Worm (Caenorhabditis elegans) whole organism, L2 larva: ENCODE results near the gene M02F4.2.
A peak's percentile ranks its signal among the peaks of the same experiment; 100 is the strongest.

Source experiments
- F13H6.1 ChIP-seq: sonication (generic microtip); optimal IDR thresholded peaks from 2 replicates; lab custom pipeline; 2016; ENCODE audit warnings: missing genetic modification characterization, missing compliant biosample characterization
- R02D3.7 ChIP-seq: fragments of 150-350 bp; optimal IDR thresholded peaks from 2 replicates; lab custom pipeline; 2014; ENCODE audit warnings: missing biosample characterization, missing genetic modification characterization
- alr-1 ChIP-seq: fragments of 150-350 bp; optimal IDR thresholded peaks from 2 replicates; lab custom pipeline; 2014; ENCODE audit warnings: missing biosample characterization, missing genetic modification characterization
- aly-2 ChIP-seq: fragments of 150-350 bp; optimal IDR thresholded peaks from 2 replicates; lab custom pipeline; 2014; ENCODE audit warnings: missing biosample characterization, missing genetic modification characterization
- ama-1 ChIP-seq: fragments of 150-350 bp; optimal IDR thresholded peaks from 2 replicates; lab custom pipeline; 2018; ENCODE audit warnings: inconsistent platforms
- blmp-1 ChIP-seq: sonication (generic microtip); optimal IDR thresholded peaks from 2 replicates; lab custom pipeline; 2017; ENCODE audit warnings: missing genetic modification characterization, mild to moderate bottlenecking, missing compliant biosample characterization, antibody characterized with exemption, moderate library complexity; ENCODE audit not compliant: insufficient read depth
- ceh-82 ChIP-seq: fragments of 150-350 bp; optimal IDR thresholded peaks from 2 replicates; lab custom pipeline; 2014; ENCODE audit warnings: missing biosample characterization, missing genetic modification characterization
- crh-2 ChIP-seq: sonication (generic microtip); optimal IDR thresholded peaks from 2 replicates; lab custom pipeline; 2017; ENCODE audit warnings: missing biosample characterization, missing genetic modification characterization
- dmd-4 ChIP-seq: sonication (generic microtip); optimal IDR thresholded peaks from 2 replicates; lab custom pipeline; 2017; ENCODE audit warnings: missing biosample characterization, missing genetic modification characterization
- elt-1 ChIP-seq: fragments of 150-350 bp; optimal IDR thresholded peaks from 2 replicates; lab custom pipeline; 2014; ENCODE audit warnings: missing biosample characterization, missing genetic modification characterization
- elt-3 ChIP-seq: sonication (generic microtip); optimal IDR thresholded peaks from 2 replicates; lab custom pipeline; 2017; ENCODE audit warnings: missing biosample characterization, missing genetic modification characterization
- fos-1 ChIP-seq: fragments of 150-350 bp; optimal IDR thresholded peaks from 2 replicates; lab custom pipeline; 2014; ENCODE audit warnings: missing biosample characterization, missing genetic modification characterization
- gmeb-1 ChIP-seq: fragments of 150-350 bp; optimal IDR thresholded peaks from 2 replicates; lab custom pipeline; 2014; ENCODE audit warnings: missing biosample characterization, missing genetic modification characterization
- lin-11 ChIP-seq: fragments of 150-350 bp; sonication (generic microtip); optimal IDR thresholded peaks from 2 replicates; lab custom pipeline; 2014; ENCODE audit warnings: missing biosample characterization, missing genetic modification characterization, inconsistent platforms, mixed read lengths
- lin-13 ChIP-seq: fragments of 150-350 bp; optimal IDR thresholded peaks from 2 replicates; lab custom pipeline; 2014; ENCODE audit warnings: missing biosample characterization, missing genetic modification reagents, missing genetic modification characterization
- lsy-2 ChIP-seq, 2 experiments: fragments of 150-350 bp in 1 of 2; sonication (generic microtip) in 1 of 2; optimal IDR thresholded peaks; 2 replicates each; lab custom pipeline; 2014 to 2017; ENCODE audit warnings: missing biosample characterization in 2 of 2, missing genetic modification characterization in 2 of 2
- mab-5 ChIP-seq: fragments of 150-350 bp; optimal IDR thresholded peaks from 2 replicates; lab custom pipeline; 2014; ENCODE audit warnings: missing biosample characterization, missing genetic modification characterization
- mdl-1 ChIP-seq, 2 experiments: fragments of 150-350 bp in 1 of 2; sonication (generic microtip) in 1 of 2; optimal IDR thresholded peaks; 2 replicates each; lab custom pipeline; 2017; ENCODE audit warnings: missing biosample characterization in 2 of 2, missing genetic modification characterization in 2 of 2
- nhr-10 ChIP-seq: sonication (generic microtip); optimal IDR thresholded peaks from 2 replicates; lab custom pipeline; 2017; ENCODE audit warnings: missing biosample characterization, missing genetic modification characterization
- nhr-129 ChIP-seq: fragments of 150-350 bp; optimal IDR thresholded peaks from 2 replicates; lab custom pipeline; 2014; ENCODE audit warnings: missing biosample characterization, missing genetic modification characterization
- nhr-21 ChIP-seq: fragments of 150-350 bp; optimal IDR thresholded peaks from 2 replicates; lab custom pipeline; 2014; ENCODE audit warnings: missing biosample characterization, missing genetic modification characterization
- nhr-23 ChIP-seq: fragments of 150-350 bp; optimal IDR thresholded peaks from 2 replicates; lab custom pipeline; 2014; ENCODE audit warnings: missing biosample characterization, missing genetic modification reagents, missing genetic modification characterization
- nhr-237 ChIP-seq: fragments of 150-350 bp; optimal IDR thresholded peaks from 2 replicates; lab custom pipeline; 2014; ENCODE audit warnings: missing biosample characterization, missing genetic modification characterization
- nhr-25 ChIP-seq: fragments of 150-350 bp; sonication (generic microtip); optimal IDR thresholded peaks from 3 replicates; lab custom pipeline; 2014; ENCODE audit warnings: missing biosample characterization, missing genetic modification characterization
- nhr-77 ChIP-seq: fragments of 150-350 bp; optimal IDR thresholded peaks from 2 replicates; lab custom pipeline; 2014; ENCODE audit warnings: missing biosample characterization, missing genetic modification characterization
- sem-4 ChIP-seq: fragments of 150-350 bp; optimal IDR thresholded peaks from 2 replicates; lab custom pipeline; 2014; ENCODE audit warnings: missing biosample characterization, missing genetic modification reagents, missing genetic modification characterization
- skn-1 ChIP-seq: sonication (generic microtip); optimal IDR thresholded peaks from 2 replicates; lab custom pipeline; 2017; ENCODE audit warnings: missing biosample characterization, missing genetic modification characterization
- sma-3 ChIP-seq: sonication (generic microtip); optimal IDR thresholded peaks from 2 replicates; lab custom pipeline; 2016; ENCODE audit warnings: missing genetic modification reagents, missing genetic modification characterization, missing compliant biosample characterization
- sma-9 ChIP-seq, 2 experiments: fragments of 150-350 bp in 1 of 2; sonication (generic microtip) in 1 of 2; optimal IDR thresholded peaks; 2 replicates each; lab custom pipeline; 2014 to 2016; ENCODE audit warnings: missing genetic modification characterization in 2 of 2, mild to moderate bottlenecking in 1 of 2, missing biosample characterization in 1 of 2, missing compliant biosample characterization in 1 of 2, missing genetic modification reagents in 1 of 2, moderate library complexity in 1 of 2
- snpc-4 ChIP-seq: fragments of 150-350 bp; optimal IDR thresholded peaks from 2 replicates; lab custom pipeline; 2014; ENCODE audit warnings: missing biosample characterization, missing genetic modification characterization
- unc-39 ChIP-seq: fragments of 150-350 bp; optimal IDR thresholded peaks from 2 replicates; lab custom pipeline; 2014; ENCODE audit warnings: missing biosample characterization, missing genetic modification characterization
- unc-55 ChIP-seq: fragments of 150-350 bp; sonication (generic microtip); optimal IDR thresholded peaks from 3 replicates; lab custom pipeline; 2014; ENCODE audit warnings: missing biosample characterization, missing genetic modification reagents, missing genetic modification characterization
- zag-1 ChIP-seq: fragments of 150-350 bp; optimal IDR thresholded peaks from 2 replicates; lab custom pipeline; 2014; ENCODE audit warnings: missing biosample characterization, missing genetic modification characterization
- ztf-1 ChIP-seq: fragments of 200-800 bp; sonication (Bioruptor generic); conservative IDR thresholded peaks from 2 replicates; pipeline ENCODE4 v1.3.6; 2022; ENCODE audit warnings: missing genetic modification characterization, missing compliant biosample characterization
- ztf-11 ChIP-seq: sonication (generic microtip); optimal IDR thresholded peaks from 2 replicates; lab custom pipeline; 2017; ENCODE audit warnings: missing biosample characterization, missing genetic modification characterization
- ztf-4 ChIP-seq: fragments of 150-350 bp; optimal IDR thresholded peaks from 2 replicates; lab custom pipeline; 2014; ENCODE audit warnings: missing biosample characterization, missing genetic modification characterization

The M02F4.2 gene

ce11 chrX:3033492-3033891 is 611 bp downstream of the M02F4.2 start:
- TF ChIP-seq zag-1 (tag; lab: Kevin White, UChicago), result no peak
- peak; percentile 17 for TF ChIP-seq snpc-4 (tag; lab: Kevin White, UChicago)
- no peak for TF ChIP-seq nhr-25 (tag; lab: Kevin White, UChicago)
- no peak for TF ChIP-seq dmd-4 (tag; lab: Kevin White, UChicago)

- TF ChIP-seq sem-4 (tag; lab: Kevin White, UChicago), result no peak
- peak; percentile 55 for TF ChIP-seq crh-2 (tag; lab: Kevin White, UChicago)
- no peak for TF ChIP-seq aly-2 (tag; lab: Kevin White, UChicago)
- TF ChIP-seq alr-1 (tag; lab: Kevin White, UChicago), result no peak
- TF ChIP-seq nhr-237, result no peak
- TF ChIP-seq ama-1 (lab: Kevin White, UChicago), result no peak
- TF ChIP-seq lin-11 (tag; lab: Kevin White, UChicago), result no peak
- TF ChIP-seq sma-9 (GFP tag; optimal IDR thresholded peaks at IDR 0.05; lab: Kevin White, UChicago), result peak; percentile 71
- TF ChIP-seq sma-9 (tag; optimal IDR thresholded peaks at IDR 0.05; lab: Kevin White, UChicago), result no peak
- TF ChIP-seq ztf-1 (GFP tag; lab: Robert Waterston, UW), result no peak
- no peak for TF ChIP-seq nhr-21
- TF ChIP-seq zag-1 (tag; lab: Kevin White, UChicago), result no peak
- no peak for TF ChIP-seq F13H6.1
- TF ChIP-seq fos-1, result peak; percentile 99
- TF ChIP-seq lsy-2 (tag; optimal IDR thresholded peaks at IDR 0.05; lab: Kevin White, UChicago), result no peak
- TF ChIP-seq unc-39 (tag; lab: Kevin White, UChicago), result no peak
- TF ChIP-seq sma-3 (GFP tag; lab: Kevin White, UChicago), result no peak
- TF ChIP-seq snpc-4 (tag; lab: Kevin White, UChicago), result no peak
- TF ChIP-seq skn-1, result peak; percentile 68
- no peak for TF ChIP-seq gmeb-1 (tag; lab: Kevin White, UChicago)
- no peak for TF ChIP-seq elt-3 (tag; lab: Kevin White, UChicago)
- TF ChIP-seq ztf-11 (tag; lab: Kevin White, UChicago), result no peak
- no peak for TF ChIP-seq unc-55 (GFP tag; lab: Kevin White, UChicago)
- no peak for TF ChIP-seq mdl-1 (tag; optimal IDR thresholded peaks at IDR 0.05; lab: Kevin White, UChicago)
- no peak for TF ChIP-seq R02D3.7 (tag; lab: Kevin White, UChicago)
- TF ChIP-seq dmd-4 (tag; lab: Kevin White, UChicago), result no peak
- TF ChIP-seq, all 48 proteins: peak for 4
These were observed 2.6 kb downstream of the M02F4.2 start, which contains the start of gene clec-265 for ce11 chrX:3031484-3031883. Gene clec-265, plus strand, starts transcription at chrX:3031783.

ce11 chrX:3029030-3029429 is 5.1 kb downstream of the M02F4.2 start, which contains the start of gene M02F4.1:
Gene M02F4.1, minus strand, starts transcription at chrX:3029130.
- TF ChIP-seq nhr-10 (tag; lab: Kevin White, UChicago) (no peak), ceh-82 (tag; lab: Kevin White, UChicago) (no peak), lin-13 (no peak), fos-1 (no peak), nhr-77 (no peak), elt-1 (tag; lab: Kevin White, UChicago) (no peak), R02D3.7 (tag; lab: Kevin White, UChicago) (no peak), nhr-23 (tag; lab: Kevin White, UChicago) (no peak), mab-5 (tag; lab: Kevin White, UChicago) (no peak)

- TF ChIP-seq elt-3 (tag; lab: Kevin White, UChicago) (no peak), nhr-129 (tag; lab: Kevin White, UChicago) (peak; percentile 27), nhr-21 (peak; percentile 28), blmp-1 (tag; lab: Kevin White, UChicago) (no peak), unc-39 (tag; lab: Kevin White, UChicago) (no peak), ztf-4 (tag; lab: Kevin White, UChicago) (no peak), sma-9 (GFP tag; optimal IDR thresholded peaks at IDR 0.05; lab: Kevin White, UChicago) (peak; percentile 8), sma-9 (tag; optimal IDR thresholded peaks at IDR 0.05; lab: Kevin White, UChicago) (no peak)
These were observed 9.0 kb downstream of the M02F4.2 start for ce11 chrX:3025145-3025544.
